Worm (Caenorhabditis elegans) whole organism, L1 larva: ENCODE results near the gene T13C2.2.

Source experiments
- C16A3.4 ChIP-seq: fragments of 150-350 bp; optimal IDR thresholded peaks from 2 replicates; lab custom pipeline; 2014; ENCODE audit warnings: missing biosample characterization, missing genetic modification characterization
- Y116A8C.19 ChIP-seq: sonication (generic microtip); optimal IDR thresholded peaks from 2 replicates; lab custom pipeline; 2016; ENCODE audit warnings: missing compliant biosample characterization, missing genetic modification characterization, borderline replicate concordance
- aly-2 ChIP-seq: fragments of 150-350 bp; optimal IDR thresholded peaks from 2 replicates; lab custom pipeline; 2014; ENCODE audit warnings: missing biosample characterization, missing genetic modification characterization
- ama-1 ChIP-seq: fragments of 150-350 bp; optimal IDR thresholded peaks from 2 replicates; lab custom pipeline; 2014
- blmp-1 ChIP-seq: fragments of 150-350 bp; optimal IDR thresholded peaks from 2 replicates; lab custom pipeline; 2014; ENCODE audit warnings: missing biosample characterization, missing genetic modification characterization
- dpl-1 ChIP-seq, 3 experiments: fragments of 150-350 bp in 2 of 3; sonication (generic microtip) in 1 of 3; optimal IDR thresholded peaks; 2 replicates each; lab custom pipeline; 2014 to 2017; ENCODE audit warnings: missing biosample characterization in 3 of 3, missing genetic modification characterization in 3 of 3, missing genetic modification reagents in 3 of 3
- dsc-1 ChIP-seq: sonication (generic microtip); optimal IDR thresholded peaks from 2 replicates; lab custom pipeline; 2016; ENCODE audit warnings: mild to moderate bottlenecking, missing genetic modification characterization, missing compliant biosample characterization
- efl-1 ChIP-seq, 4 experiments: fragments of 150-350 bp; optimal IDR thresholded peaks in 3 of 4; peaks in 1 of 4; 1 replicate in 1 of 4; 2 replicates in 3 of 4; lab custom pipeline; 2014; ENCODE audit warnings: missing biosample characterization in 2 of 4, missing genetic modification characterization in 2 of 4, missing genetic modification reagents in 2 of 4
- egl-13 ChIP-seq: sonication (generic microtip); optimal IDR thresholded peaks from 2 replicates; lab custom pipeline; 2016; ENCODE audit warnings: missing genotype, missing genetic modification reagents, missing genetic modification characterization, missing compliant biosample characterization
- egl-27 ChIP-seq, 2 experiments: fragments of 150-350 bp in 1 of 2; sonication (generic microtip); optimal IDR thresholded peaks; 3 replicates each; lab custom pipeline; 2017 to 2018; ENCODE audit warnings: missing biosample characterization in 2 of 2, missing genetic modification characterization in 2 of 2, missing genetic modification reagents in 2 of 2
- elt-2 ChIP-seq: sonication (generic microtip); optimal IDR thresholded peaks from 2 replicates; lab custom pipeline; 2016; ENCODE audit warnings: missing genetic modification characterization, mild to moderate bottlenecking, inconsistent platforms, missing compliant biosample characterization, missing genetic modification reagents
- elt-3 ChIP-seq, 6 experiments: fragments of 150-350 bp in 1 of 6; sonication (generic microtip); optimal IDR thresholded peaks; 2 replicates each; lab custom pipeline; 2017 to 2018; ENCODE audit warnings: missing biosample characterization in 6 of 6, missing genetic modification characterization in 6 of 6, inconsistent platforms in 1 of 6
- ets-5 ChIP-seq: fragments of 200-800 bp; sonication (Bioruptor generic); IDR thresholded peaks from 2 replicates; pipeline ENCODE4 v1.3.6; 2022; ENCODE audit warnings: missing genetic modification characterization, missing compliant biosample characterization
- fkh-10 ChIP-seq: sonication (generic microtip); optimal IDR thresholded peaks from 2 replicates; lab custom pipeline; 2017; ENCODE audit warnings: missing biosample characterization, missing genetic modification reagents, missing genetic modification characterization
- fos-1 ChIP-seq: fragments of 150-350 bp; optimal IDR thresholded peaks from 2 replicates; lab custom pipeline; 2014; ENCODE audit warnings: missing biosample characterization, missing genetic modification characterization
- grh-1 ChIP-seq: fragments of 200-800 bp; sonication (Bioruptor generic); IDR thresholded peaks from 2 replicates; pipeline ENCODE4 v1.3.6; 2022; ENCODE audit warnings: missing genetic modification reagents, missing genetic modification characterization, missing compliant biosample characterization
- irx-1 ChIP-seq: sonication (generic microtip); optimal IDR thresholded peaks from 2 replicates; lab custom pipeline; 2016; ENCODE audit warnings: missing genetic modification characterization, missing compliant biosample characterization
- lin-13 ChIP-seq: fragments of 150-350 bp; optimal IDR thresholded peaks from 2 replicates; lab custom pipeline; 2014; ENCODE audit warnings: missing biosample characterization, missing genetic modification reagents, missing genetic modification characterization
- lin-14 ChIP-seq: fragments of 200-800 bp; sonication (Bioruptor generic); optimal IDR thresholded peaks from 2 replicates; lab custom pipeline; 2018; ENCODE audit warnings: mild to moderate bottlenecking, missing genetic modification characterization, moderate library complexity, missing compliant biosample characterization
- lin-15B ChIP-seq: fragments of 150-350 bp; sonication (generic microtip); optimal IDR thresholded peaks from 3 replicates; lab custom pipeline; 2014; ENCODE audit warnings: missing biosample characterization, missing genetic modification characterization
- lin-35 ChIP-seq, 2 experiments: fragments of 150-350 bp; optimal IDR thresholded peaks; 2 replicates each; lab custom pipeline; 2014; ENCODE audit warnings: missing biosample characterization in 2 of 2, missing genetic modification characterization in 2 of 2, missing genetic modification reagents in 2 of 2
- lin-39 ChIP-seq: fragments of 150-350 bp; optimal IDR thresholded peaks from 2 replicates; lab custom pipeline; 2014; ENCODE audit warnings: missing biosample characterization, missing genetic modification reagents, missing genetic modification characterization
- lir-3 ChIP-seq: sonication (generic microtip); optimal IDR thresholded peaks from 2 replicates; lab custom pipeline; 2016; ENCODE audit warnings: mild to moderate bottlenecking, missing genetic modification characterization, moderate library complexity, missing compliant biosample characterization; ENCODE audit not compliant: poor library complexity
- lsy-2 ChIP-seq, 2 experiments: fragments of 150-350 bp; optimal IDR thresholded peaks; 2 replicates each; lab custom pipeline; 2014; ENCODE audit warnings: missing biosample characterization in 2 of 2, missing genetic modification characterization in 2 of 2
- mab-9 ChIP-seq: fragments of 200-800 bp; sonication (Bioruptor generic); IDR thresholded peaks from 2 replicates; pipeline ENCODE4 v1.3.6; 2022; ENCODE audit warnings: missing genetic modification reagents, missing genetic modification characterization, missing compliant biosample characterization
- mdl-1 ChIP-seq, 2 experiments: fragments of 150-350 bp; optimal IDR thresholded peaks; 2 replicates each; lab custom pipeline; 2014 to 2017; ENCODE audit warnings: missing biosample characterization in 2 of 2, missing genetic modification characterization in 2 of 2, inconsistent platforms in 1 of 2
- mep-1 ChIP-seq: fragments of 150-350 bp; optimal IDR thresholded peaks from 2 replicates; lab custom pipeline; 2014; ENCODE audit warnings: missing biosample characterization, missing genetic modification characterization
- nhr-19 ChIP-seq: fragments of 200-800 bp; sonication (Bioruptor generic); conservative IDR thresholded peaks from 2 replicates; pipeline ENCODE4 v1.3.6; 2022; ENCODE audit warnings: missing genetic modification characterization, missing compliant biosample characterization
- nhr-20 ChIP-seq: sonication (generic microtip); optimal IDR thresholded peaks from 2 replicates; lab custom pipeline; 2016; ENCODE audit warnings: mild to moderate bottlenecking, missing genetic modification characterization, missing compliant biosample characterization
- nhr-47 ChIP-seq: sonication (generic microtip); optimal IDR thresholded peaks from 2 replicates; lab custom pipeline; 2016; ENCODE audit warnings: mild to moderate bottlenecking, missing genetic modification characterization, moderate library complexity, missing compliant biosample characterization
- nhr-71 ChIP-seq: sonication (generic microtip); optimal IDR thresholded peaks from 2 replicates; lab custom pipeline; 2016; ENCODE audit warnings: mild to moderate bottlenecking, missing genetic modification characterization, moderate library complexity, missing compliant biosample characterization
- nhr-76 ChIP-seq: sonication (generic microtip); optimal IDR thresholded peaks from 2 replicates; lab custom pipeline; 2017; ENCODE audit warnings: missing biosample characterization, missing genetic modification characterization
- nhr-77 ChIP-seq: fragments of 150-350 bp; optimal IDR thresholded peaks from 2 replicates; lab custom pipeline; 2014; ENCODE audit warnings: missing biosample characterization, missing genetic modification characterization
- nhr-85 ChIP-seq: sonication (generic microtip); peaks from one replicate; lab custom pipeline; 2016; ENCODE audit warnings: missing genetic modification characterization, inconsistent platforms, missing compliant biosample characterization
- nhr-90 ChIP-seq: sonication (generic microtip); optimal IDR thresholded peaks from 2 replicates; lab custom pipeline; 2016; ENCODE audit warnings: mild to moderate bottlenecking, missing genetic modification characterization, missing compliant biosample characterization; ENCODE audit not compliant: poor library complexity
- pqm-1 ChIP-seq: sonication (generic microtip); optimal IDR thresholded peaks from 3 replicates; lab custom pipeline; 2017; ENCODE audit warnings: missing biosample characterization, missing genetic modification characterization
- rnt-1 ChIP-seq: sonication (generic microtip); optimal IDR thresholded peaks from 2 replicates; lab custom pipeline; 2016; ENCODE audit warnings: mild to moderate bottlenecking, missing genetic modification characterization, moderate library complexity, missing compliant biosample characterization
- snu-23 ChIP-seq: sonication (generic microtip); optimal IDR thresholded peaks from 2 replicates; lab custom pipeline; 2016; ENCODE audit warnings: missing genetic modification characterization, missing compliant biosample characterization
- sup-37 ChIP-seq: fragments of 200-800 bp; sonication (Bioruptor generic); optimal IDR thresholded peaks from 2 replicates; lab custom pipeline; 2018; ENCODE audit warnings: mild to moderate bottlenecking, missing genetic modification characterization, missing compliant biosample characterization
- swsn-7 ChIP-seq: sonication (generic microtip); optimal IDR thresholded peaks from 2 replicates; lab custom pipeline; 2016; ENCODE audit warnings: missing genetic modification characterization, missing compliant biosample characterization
- tbx-2 ChIP-seq: sonication (generic microtip); optimal IDR thresholded peaks from 2 replicates; lab custom pipeline; 2016; ENCODE audit warnings: missing genetic modification characterization, missing compliant biosample characterization
- tlp-1 ChIP-seq: fragments of 150-350 bp; optimal IDR thresholded peaks from 2 replicates; lab custom pipeline; 2014; ENCODE audit warnings: missing biosample characterization, missing genetic modification characterization
- unc-130 ChIP-seq: fragments of 150-350 bp; optimal IDR thresholded peaks from 2 replicates; lab custom pipeline; 2017; ENCODE audit warnings: missing biosample characterization, missing genetic modification characterization, inconsistent platforms
- unc-62 ChIP-seq: fragments of 150-350 bp; optimal IDR thresholded peaks from 2 replicates; lab custom pipeline; 2014; ENCODE audit warnings: missing biosample characterization, missing genetic modification reagents, missing genetic modification characterization
- unc-86 ChIP-seq: sonication (generic microtip); optimal IDR thresholded peaks from 2 replicates; lab custom pipeline; 2016; ENCODE audit warnings: missing genetic modification characterization, missing compliant biosample characterization
- unc-98 ChIP-seq: fragments of 200-800 bp; sonication (Bioruptor generic); IDR thresholded peaks from 2 replicates; pipeline ENCODE4 v1.3.6; 2022; ENCODE audit warnings: missing genetic modification characterization, missing compliant biosample characterization
- vab-15 ChIP-seq: sonication (generic microtip); optimal IDR thresholded peaks from 2 replicates; lab custom pipeline; 2017; ENCODE audit warnings: missing genotype, mild to moderate bottlenecking, missing genetic modification characterization, missing compliant biosample characterization
- xbp-1 ChIP-seq: sonication (generic microtip); optimal IDR thresholded peaks from 2 replicates; lab custom pipeline; 2016; ENCODE audit warnings: missing genetic modification characterization, missing compliant biosample characterization
- ztf-4 ChIP-seq: fragments of 150-350 bp; optimal IDR thresholded peaks from 2 replicates; lab custom pipeline; 2014; ENCODE audit warnings: missing biosample characterization, missing genetic modification characterization

The T13C2.2 gene

DNA sequence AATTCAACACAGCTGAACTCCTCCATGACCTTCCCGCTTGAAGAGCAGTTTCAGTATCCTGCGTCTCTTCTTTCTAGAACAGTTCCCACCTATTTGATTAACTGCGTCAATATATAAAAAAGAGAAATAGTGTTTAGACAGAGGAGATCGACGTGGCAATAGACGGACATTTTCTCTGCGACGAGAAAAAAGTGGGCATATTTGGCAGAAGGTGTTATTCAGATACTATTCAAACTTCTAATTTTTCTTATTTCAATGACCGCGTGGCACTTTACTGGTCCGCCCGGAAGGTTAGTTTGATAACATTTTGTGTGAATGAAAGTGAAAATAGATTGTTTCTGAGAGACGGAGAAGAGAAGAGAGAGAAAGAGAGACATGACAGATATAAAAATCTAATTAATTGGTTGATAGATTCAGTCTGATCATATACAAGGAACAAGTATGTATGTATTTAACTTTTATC is 56.0 kb downstream of the T13C2.2 start, which contains the start of gene tbc-6:
Gene tbc-6, plus strand, starts transcription at position 208 of the 463 bp plus-strand sequence.
- TF ChIP-seq fos-1 (tag; lab: Kevin White, UChicago) (peak; percentile 27), nhr-76 (tag; lab: Kevin White, UChicago) (no peak), lsy-2 (tag; optimal IDR thresholded peaks at IDR 0.05; lab: Kevin White, UChicago) (peak; percentile 15 to 64), swsn-7 (no peak), grh-1 (GFP tag; lab: Robert Waterston, UW) (peak; percentile 28; the same call in 1 of the 2 replicates), Y116A8C.19 (tag; lab: Kevin White, UChicago) (no peak), mep-1 (peak; percentile 83), nhr-77 (tag; lab: Kevin White, UChicago) (peak; percentile 17), dsc-1 (peak; percentile 14), unc-130 (tag; lab: Kevin White, UChicago) (peak; percentile 36), lin-39 (tag; lab: Kevin White, UChicago) (peak; percentile 45), elt-2 (tag; lab: Kevin White, UChicago) (peak; percentile 17), unc-62 (GFP tag; lab: Kevin White, UChicago) (no peak), rnt-1 (tag; lab: Kevin White, UChicago) (peak; percentile 36), aly-2 (tag; lab: Kevin White, UChicago) (peak; percentile 58), C16A3.4 (tag; lab: Kevin White, UChicago) (peak; percentile 25), nhr-85 (tag; lab: Kevin White, UChicago) (peak; percentile 97), xbp-1 (tag; lab: Kevin White, UChicago) (no peak), mdl-1 (tag; optimal IDR thresholded peaks at IDR 0.05; lab: Kevin White, UChicago) (peak in 1 of 2 experiments; percentile 23), pqm-1 (tag; lab: Kevin White, UChicago) (no peak), nhr-19 (peak; percentile 67), ztf-4 (tag; lab: Kevin White, UChicago) (peak; percentile 8), nhr-20 (tag; lab: Kevin White, UChicago) (peak; percentile 87), nhr-47 (tag; lab: Kevin White, UChicago) (peak; percentile 51), tlp-1 (tag; lab: Kevin White, UChicago) (no peak), egl-27 (tag; optimal IDR thresholded peaks at IDR 0.05; lab: Kevin White, UChicago) (peak; percentile 19 to 58), unc-86 (tag; lab: Kevin White, UChicago) (no peak), unc-98 (GFP tag; lab: Robert Waterston, UW) (no peak), lin-13 (peak; percentile 36), egl-13 (no peak), elt-3 (tag; optimal IDR thresholded peaks at IDR 0.05; lab: Kevin White, UChicago) (peak in 3 of 6 experiments; percentile 87 to 95 (median 89)), nhr-71 (tag; lab: Kevin White, UChicago) (peak; percentile 85), lin-14 (GFP tag; lab: Kevin White, UChicago) (peak; percentile 89), irx-1 (tag; lab: Kevin White, UChicago) (peak; percentile 50), efl-1 (optimal IDR thresholded peaks at IDR 0.05; lab: Kevin White, UChicago) (peak in 1 of 2 experiments; percentile 30), efl-1 (GFP tag; optimal IDR thresholded peaks at IDR 0.05 in 1 of 2; lab: Kevin White, UChicago) (peak in 1 of 2 experiments; percentile 88), fkh-10 (no peak), mab-9 (no peak), ets-5 (GFP tag; lab: Robert Waterston, UW) (no peak), lir-3 (tag; lab: Kevin White, UChicago) (no peak), lin-35 (GFP tag; optimal IDR thresholded peaks at IDR 0.05; lab: Kevin White, UChicago) (peak in 1 of 2 experiments; percentile 22), ama-1 (lab: Kevin White, UChicago) (no peak), nhr-90 (tag; lab: Kevin White, UChicago) (peak; percentile 57), lin-15B (tag; lab: Kevin White, UChicago) (no peak), sup-37 (no peak), blmp-1 (tag; lab: Kevin White, UChicago) (peak; percentile 93), tbx-2 (tag; lab: Kevin White, UChicago) (peak; percentile 71), vab-15 (peak; percentile 80), dpl-1 (GFP tag; optimal IDR thresholded peaks at IDR 0.05; lab: Kevin White, UChicago) (peak in 1 of 3 experiments; percentile 21), snu-23 (GFP tag; lab: Kevin White, UChicago) (peak; percentile 61)
